Fruit fly (Drosophila melanogaster) whole organism, embryonic: ENCODE measurements around the gene CG32040.

ENCODE experiments used
- B-H1 ChIP-seq: fragments of 200-800 bp; sonication (Bioruptor generic); IDR thresholded peaks from 3 replicates; pipeline ENCODE4 v1.3.6; 2022; ENCODE audit warnings: missing biosample characterization, missing genetic modification characterization
- CG10209 ChIP-seq: fragments of 200-800 bp; sonication (Bioruptor generic); optimal IDR thresholded peaks from 3 replicates; lab custom pipeline; 2017; ENCODE audit warnings: missing biosample characterization, mild to moderate bottlenecking, missing genetic modification characterization, missing genetic modification reagents
- CG11504 ChIP-seq: fragments of 200-800 bp; sonication (Bioruptor generic); optimal IDR thresholded peaks from 3 replicates; lab custom pipeline; 2019; ENCODE audit warnings: missing biosample characterization, mild to moderate bottlenecking, missing genetic modification characterization, moderate library complexity
- CG11696 ChIP-seq: fragments of 200-800 bp; sonication (Bioruptor generic); IDR thresholded peaks from 2 replicates; pipeline ENCODE4 v1.3.6; 2022; ENCODE audit warnings: missing biosample characterization, missing genetic modification characterization
- CG12299 ChIP-seq: fragments of 200-800 bp; sonication (Bioruptor generic); optimal IDR thresholded peaks from 2 replicates; lab custom pipeline; 2018; ENCODE audit warnings: missing biosample characterization, mild to moderate bottlenecking, missing genetic modification characterization
- CG12744 ChIP-seq: fragments of 200-800 bp; sonication (Bioruptor generic); optimal IDR thresholded peaks from 2 replicates; lab custom pipeline; 2016; ENCODE audit warnings: missing biosample characterization, missing genetic modification characterization
- CG13287 ChIP-seq: fragments of 200-800 bp; sonication (Bioruptor generic); IDR thresholded peaks from 2 replicates; pipeline ENCODE4 v1.3.6; 2022; ENCODE audit warnings: missing biosample characterization, missing genetic modification characterization; ENCODE audit not compliant: partially characterized antibody
- CG16863 ChIP-seq: fragments of 200-800 bp; sonication (Bioruptor generic); optimal IDR thresholded peaks from 3 replicates; lab custom pipeline; 2016; ENCODE audit warnings: missing biosample characterization, missing genetic modification characterization
- CG17568 ChIP-seq: fragments of 200-800 bp; sonication (Bioruptor generic); optimal IDR thresholded peaks from 2 replicates; lab custom pipeline; 2018; ENCODE audit warnings: missing biosample characterization, mild to moderate bottlenecking, missing genetic modification characterization, moderate library complexity
- CG17912 ChIP-seq: fragments of 200-800 bp; sonication (Bioruptor generic); optimal IDR thresholded peaks from 2 replicates; lab custom pipeline; 2018; ENCODE audit warnings: missing biosample characterization, mild to moderate bottlenecking, missing genetic modification characterization
- CG30020 ChIP-seq: fragments of 200-800 bp; optimal IDR thresholded peaks from 2 replicates; lab custom pipeline; 2019; ENCODE audit warnings: missing biosample characterization, mild to moderate bottlenecking, missing genetic modification characterization, moderate library complexity
- CG34224 ChIP-seq: fragments of 200-800 bp; sonication (Bioruptor generic); IDR thresholded peaks from 3 replicates; pipeline ENCODE4 v1.3.6; 2022; ENCODE audit warnings: missing biosample characterization, missing genetic modification characterization; ENCODE audit not compliant: partially characterized antibody
- CG4424 ChIP-seq: fragments of 200-800 bp; sonication (Bioruptor generic); optimal IDR thresholded peaks from 3 replicates; lab custom pipeline; 2016; ENCODE audit warnings: missing biosample characterization, missing genetic modification characterization
- CG6791 ChIP-seq: fragments of 200-800 bp; sonication (Bioruptor generic); IDR thresholded peaks from 3 replicates; pipeline ENCODE4 v1.3.6; 2022; ENCODE audit warnings: missing biosample characterization, missing genetic modification characterization; ENCODE audit not compliant: partially characterized antibody
- CG7928 ChIP-seq: fragments of 200-800 bp; sonication (Bioruptor generic); optimal IDR thresholded peaks from 2 replicates; lab custom pipeline; 2017; ENCODE audit warnings: missing biosample characterization, mild to moderate bottlenecking, missing genetic modification characterization
- CG8089 ChIP-seq: fragments of 200-800 bp; sonication (Bioruptor generic); optimal IDR thresholded peaks from 3 replicates; lab custom pipeline; 2016; ENCODE audit warnings: missing biosample characterization, missing genetic modification characterization
- CTCF ChIP-seq: fragments of 200-800 bp; sonication (Bioruptor generic); optimal IDR thresholded peaks from 2 replicates; lab custom pipeline; 2017; ENCODE audit warnings: missing biosample characterization, mild to moderate bottlenecking, missing genetic modification characterization, moderate library complexity
- CrebB ChIP-seq: fragments of 200-800 bp; sonication (Bioruptor generic); optimal IDR thresholded peaks from 3 replicates; lab custom pipeline; 2018; ENCODE audit warnings: missing biosample characterization, mild to moderate bottlenecking, missing genetic modification characterization
- Deaf1 ChIP-seq: fragments of 200-800 bp; optimal IDR thresholded peaks from 3 replicates; lab custom pipeline; 2019; ENCODE audit warnings: missing biosample characterization, mild to moderate bottlenecking, missing genetic modification characterization, moderate library complexity
- Dek ChIP-seq: fragments of 200-800 bp; sonication (Bioruptor generic); optimal IDR thresholded peaks from 3 replicates; lab custom pipeline; 2019; ENCODE audit warnings: missing biosample characterization, mild to moderate bottlenecking, missing genetic modification characterization, moderate library complexity
- Dll ChIP-seq: fragments of 200-800 bp; sonication (Bioruptor generic); IDR thresholded peaks from 4 replicates; pipeline ENCODE4 v1.3.6; 2022; ENCODE audit warnings: missing biosample characterization, missing genetic modification characterization; ENCODE audit not compliant: partially characterized antibody
- Doc3 ChIP-seq: fragments of 200-800 bp; sonication (Bioruptor generic); IDR thresholded peaks from 3 replicates; pipeline ENCODE4 v1.3.6; 2022; ENCODE audit warnings: missing biosample characterization, missing genetic modification characterization; ENCODE audit not compliant: partially characterized antibody
- E2f1 ChIP-seq: fragments of 200-800 bp; sonication (Bioruptor generic); IDR thresholded peaks from 2 replicates; pipeline ENCODE4 v1.3.6; 2022; ENCODE audit warnings: missing biosample characterization, missing genetic modification characterization
- Eip74EF ChIP-seq, 2 experiments: fragments of 200-800 bp in 1 of 2; fragments of >200 bp in 1 of 2; sonication (Bioruptor generic) in 1 of 2; optimal IDR thresholded peaks; 2 replicates each; lab custom pipeline; 2017 to 2019; ENCODE audit warnings: missing biosample characterization in 2 of 2, missing genetic modification characterization in 2 of 2, mild to moderate bottlenecking in 1 of 2, moderate library complexity in 1 of 2
- Fer2 ChIP-seq: fragments of 200-800 bp; sonication (Bioruptor generic); optimal IDR thresholded peaks from 2 replicates; lab custom pipeline; 2018; ENCODE audit warnings: missing biosample characterization, mild to moderate bottlenecking, missing genetic modification characterization, moderate library complexity
- HmgZ ChIP-seq: fragments of 200-800 bp; sonication (Bioruptor generic); optimal IDR thresholded peaks from 2 replicates; lab custom pipeline; 2018; ENCODE audit warnings: missing biosample characterization, mild to moderate bottlenecking, missing genetic modification characterization
- Hmx ChIP-seq: fragments of 200-800 bp; sonication (Bioruptor generic); optimal IDR thresholded peaks from 2 replicates; lab custom pipeline; 2016; ENCODE audit warnings: missing biosample characterization, missing genetic modification characterization
- Hr3 ChIP-seq: fragments of 200-800 bp; sonication (Bioruptor generic); optimal IDR thresholded peaks from 3 replicates; lab custom pipeline; 2016; ENCODE audit warnings: missing biosample characterization, missing genetic modification characterization
- MTF-1 ChIP-seq: fragments of 200-800 bp; sonication (Bioruptor generic); optimal IDR thresholded peaks from 2 replicates; lab custom pipeline; 2018; ENCODE audit warnings: missing biosample characterization, mild to moderate bottlenecking, missing genetic modification characterization, borderline replicate concordance
- Sry-δ ChIP-seq: fragments of 200-800 bp; sonication (Bioruptor generic); optimal IDR thresholded peaks from 2 replicates; lab custom pipeline; 2016; ENCODE audit warnings: missing biosample characterization, missing genetic modification characterization
- abd-A ChIP-seq: fragments of 200-800 bp; sonication (Bioruptor generic); optimal IDR thresholded peaks from 3 replicates; lab custom pipeline; 2019; ENCODE audit warnings: missing biosample characterization, mild to moderate bottlenecking, missing genetic modification characterization, moderate library complexity
- ato ChIP-seq: fragments of 200-800 bp; sonication (Bioruptor generic); IDR thresholded peaks from 2 replicates; pipeline ENCODE4 v1.3.6; 2022; ENCODE audit warnings: missing biosample characterization, missing genetic modification characterization; ENCODE audit not compliant: partially characterized antibody
- caup ChIP-seq: fragments of 200-800 bp; sonication (Bioruptor generic); optimal IDR thresholded peaks from 3 replicates; lab custom pipeline; 2017; ENCODE audit warnings: missing biosample characterization, mild to moderate bottlenecking, missing genetic modification characterization, moderate library complexity; ENCODE audit not compliant: severe bottlenecking
- cg ChIP-seq: fragments of 200-800 bp; sonication (Bioruptor generic); optimal IDR thresholded peaks from 3 replicates; lab custom pipeline; 2019; ENCODE audit warnings: missing biosample characterization, mild to moderate bottlenecking, missing genetic modification characterization, moderate library complexity
- corto ChIP-seq: fragments of 200-800 bp; sonication (Bioruptor generic); optimal IDR thresholded peaks from 2 replicates; lab custom pipeline; 2016; ENCODE audit warnings: missing biosample characterization, mild to moderate bottlenecking, missing genetic modification characterization, moderate library complexity
- fd64A ChIP-seq: fragments of 200-800 bp; sonication (Bioruptor generic); optimal IDR thresholded peaks from 3 replicates; lab custom pipeline; 2018; ENCODE audit warnings: missing biosample characterization, mild to moderate bottlenecking, missing genetic modification characterization
- fu2 ChIP-seq: fragments of 200-800 bp; sonication (Bioruptor generic); optimal IDR thresholded peaks from 2 replicates; lab custom pipeline; 2016; ENCODE audit warnings: missing biosample characterization, missing genetic modification characterization
- hbn ChIP-seq: fragments of 200-800 bp; sonication (Bioruptor generic); IDR thresholded peaks from 2 replicates; pipeline ENCODE4 v1.3.6; 2022; ENCODE audit warnings: missing biosample characterization, missing genetic modification characterization; ENCODE audit not compliant: partially characterized antibody
- lmd ChIP-seq: fragments of 200-800 bp; sonication (Bioruptor generic); IDR thresholded peaks from 2 replicates; pipeline ENCODE4 v1.3.6; 2022; ENCODE audit warnings: missing biosample characterization, missing genetic modification characterization
- ranshi ChIP-seq: fragments of 200-800 bp; sonication (Bioruptor generic); IDR thresholded peaks from 2 replicates; pipeline ENCODE4 v1.3.6; 2022; ENCODE audit warnings: missing biosample characterization, missing genetic modification characterization
- sc ChIP-seq, 3 experiments: fragments of >200 bp in 2 of 3; fragments of 200-800 bp in 1 of 3; sonication (Bioruptor generic) in 1 of 3; optimal IDR thresholded peaks; 2 replicates in 2 of 3; 3 replicates in 1 of 3; lab custom pipeline; 2017; ENCODE audit warnings: mild to moderate bottlenecking in 1 of 3, missing biosample characterization in 1 of 3, missing genetic modification characterization in 1 of 3, missing genetic modification reagents in 1 of 3
- schlank ChIP-seq: fragments of 200-800 bp; sonication (Bioruptor generic); optimal IDR thresholded peaks from 2 replicates; lab custom pipeline; 2018; ENCODE audit warnings: missing biosample characterization, mild to moderate bottlenecking, missing genetic modification characterization
- sna ChIP-seq: fragments of 200-800 bp; sonication (Bioruptor generic); IDR thresholded peaks from 2 replicates; pipeline ENCODE4 v1.3.6; 2022; ENCODE audit warnings: missing biosample characterization, missing genetic modification characterization; ENCODE audit not compliant: partially characterized antibody
- tna ChIP-seq: fragments of 200-800 bp; sonication (Bioruptor generic); IDR thresholded peaks from 2 replicates; pipeline ENCODE4 v1.3.6; 2022; ENCODE audit warnings: missing biosample characterization, missing genetic modification characterization; ENCODE audit not compliant: partially characterized antibody
- vnd ChIP-seq: fragments of 200-800 bp; sonication (Bioruptor generic); IDR thresholded peaks from 3 replicates; pipeline ENCODE4 v1.3.6; 2022; ENCODE audit warnings: missing biosample characterization, missing genetic modification characterization; ENCODE audit not compliant: partially characterized antibody
- vvl ChIP-seq: fragments of 200-800 bp; sonication (Bioruptor generic); IDR thresholded peaks from 2 replicates; pipeline ENCODE4 v1.3.6; 2022; ENCODE audit warnings: missing biosample characterization, missing genetic modification characterization
- zen ChIP-seq: fragments of 200-800 bp; sonication (Bioruptor generic); optimal IDR thresholded peaks from 3 replicates; lab custom pipeline; 2018; ENCODE audit warnings: missing biosample characterization, mild to moderate bottlenecking, missing genetic modification characterization, moderate library complexity

The CG32040 gene

dm6 chr3L:9399013-9399750 lies 45.3 kb downstream of the CG32040 start, which contains the start of gene CG4080 (continued):
- TF ChIP-seq CrebB (no peak), Fer2 (tag; lab: Kevin White, UChicago) (no peak), corto (GFP tag; lab: Kevin White, UChicago) (peak; percentile 32), Dek (tag; lab: Kevin White, UChicago) (peak; percentile 17), Doc3 (GFP tag; lab: Robert Waterston, UW) (peak; percentile 84), caup (GFP tag; lab: Kevin White, UChicago) (peak; percentile 33), zen (tag; lab: Kevin White, UChicago) (peak; percentile 26), CG4424 (GFP tag; lab: Kevin White, UChicago) (peak; percentile 8), HmgZ (tag; lab: Kevin White, UChicago) (peak; percentile 63), E2f1 (GFP tag; lab: Robert Waterston, UW) (peak; percentile 25; the same call in 1 of the 2 replicates), fd64A (GFP tag; lab: Kevin White, UChicago) (no peak), CG7928 (no peak), ranshi (GFP tag; lab: Robert Waterston, UW) (peak; percentile 82; the same call in 1 of the 2 replicates), sc (optimal IDR thresholded peaks at IDR 0.05; lab: Kevin White, UChicago) (no peak), sc (GFP tag; optimal IDR thresholded peaks at IDR 0.05; lab: Kevin White, UChicago) (no peak), CG12299 (tag; lab: Kevin White, UChicago) (peak; percentile 10), CG30020 (tag; lab: Kevin White, UChicago) (peak; percentile 60), CTCF (GFP tag; lab: Kevin White, UChicago) (no peak), CG6791 (GFP tag; lab: Robert Waterston, UW) (peak; percentile 65; the same call in 1 of the 3 replicates), cg (peak; percentile 80), CG34224 (peak; percentile 69), CG11504 (tag; lab: Kevin White, UChicago) (no peak), sna (peak; percentile 78), B-H1 (GFP tag; lab: Robert Waterston, UW) (no peak), CG12744 (GFP tag; lab: Kevin White, UChicago) (peak; percentile 3), MTF-1 (GFP tag; lab: Kevin White, UChicago) (peak; percentile 7), Hmx (GFP tag; lab: Kevin White, UChicago) (peak; percentile 9), CG17912 (GFP tag; lab: Kevin White, UChicago) (peak; percentile 34), abd-A (tag; lab: Kevin White, UChicago) (peak; percentile 3), CG17568 (peak; percentile 34), Deaf1 (tag; lab: Kevin White, UChicago) (peak; percentile 49), CG13287 (GFP tag; lab: Robert Waterston, UW) (peak; percentile 88), tna (GFP tag; lab: Robert Waterston, UW) (peak; percentile 55), CG16863 (GFP tag; lab: Kevin White, UChicago) (no peak), CG11696 (GFP tag; lab: Robert Waterston, UW) (no peak), CG8089 (GFP tag; lab: Kevin White, UChicago) (no peak), Sry-δ (peak; percentile 67), CG10209 (GFP tag; lab: Kevin White, UChicago) (no peak), Eip74EF (GFP tag; optimal IDR thresholded peaks at IDR 0.05; lab: Kevin White, UChicago) (no peak), ato (GFP tag; lab: Robert Waterston, UW) (0 out of 2 replicates have a peak, but pooled peaks have one; percentile 14), vvl (GFP tag; lab: Robert Waterston, UW) (peak; percentile 72), lmd (GFP tag; lab: Robert Waterston, UW) (no peak), hbn (GFP tag; lab: Robert Waterston, UW) (peak; percentile 75), Dll (GFP tag; lab: Robert Waterston, UW) (peak; percentile 89), vnd (GFP tag; lab: Robert Waterston, UW) (peak; percentile 76), Hr3 (GFP tag; lab: Kevin White, UChicago) (peak; percentile 19), fu2 (no peak), schlank (tag; lab: Kevin White, UChicago) (no peak)
